Fruit fly (Drosophila melanogaster): ENCODE results near the gene wgn.

wgn gene

dm6 chrX:18672900-18673529 is 38.3 kb upstream of the wgn start:
- TF ChIP-seq fkh (GFP tag; optimal IDR thresholded peaks at IDR 0.05), result no peak
- peak; percentile 17 for TF ChIP-seq Blimp-1 (GFP tag; optimal IDR thresholded peaks at IDR 0.05)

DNA sequence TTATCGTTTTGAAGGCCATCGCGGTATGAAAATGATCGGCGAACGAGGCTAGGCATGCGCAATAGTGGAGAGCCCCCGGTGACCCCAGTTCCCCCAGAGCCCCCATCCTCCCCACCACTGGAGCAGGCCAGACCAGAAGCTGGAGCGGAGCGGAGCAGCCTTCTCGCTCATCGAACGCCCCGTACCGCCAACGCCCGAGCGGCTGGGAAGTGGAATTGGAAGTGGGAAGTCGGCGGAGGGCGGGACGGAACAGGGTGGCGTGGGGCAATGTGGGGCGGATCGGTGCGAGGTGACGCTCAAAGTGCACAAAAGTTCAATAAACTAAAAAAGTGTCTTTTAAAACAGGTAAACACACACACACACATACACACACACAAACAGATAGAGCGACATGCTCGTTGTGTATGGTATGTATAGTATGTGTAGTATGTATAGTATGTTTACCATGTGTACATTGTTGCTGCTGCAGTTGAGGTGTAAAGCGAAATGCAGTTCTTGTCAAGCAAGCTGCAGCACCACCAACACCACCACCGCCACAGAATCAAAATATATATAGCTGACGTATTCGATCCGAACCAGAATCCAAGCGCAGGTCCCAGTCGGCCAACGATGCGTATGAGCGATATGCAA is 37.0 kb upstream of the wgn start:
- no peak for TF ChIP-seq lz (GFP tag; optimal IDR thresholded peaks at IDR 0.05)
- TF ChIP-seq dsx (GFP tag; optimal IDR thresholded peaks at IDR 0.05; ENCODE audit: poor library complexity, severe bottlenecking), result peak; percentile 82

DNA sequence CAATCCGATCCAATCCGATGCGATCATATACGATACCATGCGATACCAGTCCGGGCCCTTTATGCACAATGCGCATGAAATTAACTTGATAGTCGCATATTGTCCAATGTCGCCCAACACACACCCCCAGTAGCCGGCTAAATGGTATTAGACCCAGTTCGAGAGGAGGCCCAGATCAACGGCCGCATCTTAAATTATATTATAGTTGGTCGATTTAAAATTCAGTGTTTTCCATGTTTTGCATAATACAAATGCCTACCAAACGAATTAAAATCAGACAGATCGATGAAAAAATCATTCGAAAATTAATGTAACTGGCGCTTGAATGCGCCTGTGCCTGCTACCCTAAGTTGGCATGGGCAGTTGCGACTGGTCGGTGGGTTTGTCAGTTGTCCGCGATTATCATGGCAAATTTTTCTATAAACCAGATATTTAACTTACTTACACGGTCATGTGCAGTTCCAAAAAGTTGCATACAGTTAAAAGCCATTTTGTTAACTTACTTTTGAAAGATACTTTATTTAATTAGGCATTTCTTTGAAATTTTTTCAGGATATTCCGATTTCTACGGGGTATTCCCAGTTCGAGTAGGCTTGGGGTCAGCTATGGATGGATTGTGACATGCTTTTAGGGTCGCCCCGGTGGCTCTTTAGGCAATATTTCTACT is 35.2 kb upstream of the wgn start:
- peak; percentile 40 for TF ChIP-seq Eip78C (GFP tag)
- TF ChIP-seq svp (GFP tag), result peak; percentile 30
- no peak for TF ChIP-seq spab (GFP tag; optimal IDR thresholded peaks at IDR 0.05)
- TF ChIP-seq CG11294 (GFP tag; IDR thresholded peaks at IDR 0.05), result no peak
- TF ChIP-seq CG4318 (GFP tag; optimal IDR thresholded peaks at IDR 0.05), result no peak
- TF ChIP-seq CG8119 (GFP tag; IDR thresholded peaks at IDR 0.05), result no peak

DNA sequence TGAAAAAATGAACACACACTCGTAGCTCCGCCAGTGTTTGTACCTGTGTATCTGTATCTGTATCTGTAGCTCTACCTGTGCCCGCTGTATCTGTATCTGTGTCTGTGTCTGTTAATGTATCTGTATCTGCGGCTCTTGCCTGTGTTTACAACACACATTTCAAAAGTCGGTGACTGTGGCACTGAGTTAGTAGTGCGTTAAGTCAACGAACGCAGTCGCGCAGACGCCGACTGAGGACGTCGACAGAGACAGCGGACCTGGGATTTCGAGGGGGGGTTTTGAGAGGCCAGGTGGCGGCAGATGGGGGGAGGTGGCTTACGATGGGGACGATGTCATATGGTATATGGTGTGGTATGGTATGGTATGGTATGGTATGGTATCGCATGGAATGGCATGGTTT is 33.6 kb upstream of the wgn start:
- TF ChIP-seq CG6163 (GFP tag; IDR thresholded peaks at IDR 0.05) (no peak), Eip78C (GFP tag) (no peak), Hr4 (GFP tag; optimal IDR thresholded peaks at IDR 0.05) (no peak), achi (GFP tag; optimal IDR thresholded peaks at IDR 0.05) (no peak), fkh (GFP tag; optimal IDR thresholded peaks at IDR 0.05) (peak; percentile 8), CG16779 (tag; optimal IDR thresholded peaks at IDR 0.05) (no peak), Smox (GFP tag; optimal IDR thresholded peaks at IDR 0.05) (no peak), Blimp-1 (GFP tag; optimal IDR thresholded peaks at IDR 0.05) (peak; percentile 27), svp (GFP tag) (peak; percentile 18), fd59A (GFP tag; optimal IDR thresholded peaks at IDR 0.05) (no peak)

- TF ChIP-seq svp (GFP tag), result peak; percentile 56
- peak; percentile 50 for TF ChIP-seq CG6854 (GFP tag; optimal IDR thresholded peaks at IDR 0.05)
- peak; percentile 24 for TF ChIP-seq Eip78C (GFP tag)
- TF ChIP-seq esn (GFP tag; optimal IDR thresholded peaks at IDR 0.05), result no peak
Observed at dm6 chrX:18665715-18666267, 31.1 kb upstream of the wgn start.

- TF ChIP-seq CG6276 (GFP tag; optimal IDR thresholded peaks at IDR 0.05) (peak; percentile 26), lz (GFP tag; optimal IDR thresholded peaks at IDR 0.05) (no peak), CG32006 (GFP tag; optimal IDR thresholded peaks at IDR 0.05) (peak; percentile 76), CG15336 (GFP tag; IDR thresholded peaks at IDR 0.05) (peak; percentile 45; the same call in 1 of the 2 replicates), pdm3 (GFP tag; optimal IDR thresholded peaks at IDR 0.05) (no peak), eg (GFP tag; IDR thresholded peaks at IDR 0.05) (0 out of 3 replicates have a peak, but pooled peaks have one; percentile 26)
Observed at dm6 chrX:18663362-18663761, 28.7 kb upstream of the wgn start.

dm6 chrX:18662053-18662452 is 27.3 kb upstream of the wgn start, which contains the start of gene CG6696:
Gene CG6696 (minus strand): TSS chrX:18662153.
- TF ChIP-seq Sox15 (GFP tag; optimal IDR thresholded peaks at IDR 0.05), result no peak
- TF ChIP-seq CG8119 (GFP tag; IDR thresholded peaks at IDR 0.05), result no peak
- TF ChIP-seq Lpt (GFP tag; optimal IDR thresholded peaks at IDR 0.05), result no peak
- TF ChIP-seq CG8319 (GFP tag; optimal IDR thresholded peaks at IDR 0.05), result no peak
- TF ChIP-seq Blimp-1 (GFP tag; optimal IDR thresholded peaks at IDR 0.05), result no peak
- no peak for TF ChIP-seq lz (GFP tag; optimal IDR thresholded peaks at IDR 0.05)
- no peak for TF ChIP-seq Gug (GFP tag; IDR thresholded peaks at IDR 0.05)
- no peak for TF ChIP-seq CG11294 (GFP tag; IDR thresholded peaks at IDR 0.05)
- TF ChIP-seq achi (GFP tag; optimal IDR thresholded peaks at IDR 0.05), result no peak
- TF ChIP-seq topi (GFP tag; optimal IDR thresholded peaks at IDR 0.05), result no peak
- TF ChIP-seq CG10631 (GFP tag; optimal IDR thresholded peaks at IDR 0.05), result no peak
- TF ChIP-seq CG34406 (GFP tag; optimal IDR thresholded peaks at IDR 0.05), result no peak
- no peak for TF ChIP-seq OdsH (GFP tag; optimal IDR thresholded peaks at IDR 0.05)
- no peak for TF ChIP-seq CG3919 (GFP tag; optimal IDR thresholded peaks at IDR 0.05)
- no peak for TF ChIP-seq CG7368 (GFP tag; optimal IDR thresholded peaks at IDR 0.05)
- no peak for TF ChIP-seq CG10669 (GFP tag; optimal IDR thresholded peaks at IDR 0.05)
- no peak for TF ChIP-seq Smox (GFP tag; optimal IDR thresholded peaks at IDR 0.05)
- no peak for TF ChIP-seq net (GFP tag; optimal IDR thresholded peaks at IDR 0.05)
- TF ChIP-seq acj6 (GFP tag; optimal IDR thresholded peaks at IDR 0.05), result no peak
